Fruit fly (Drosophila melanogaster): ENCODE measurements around the gene CG4619.

Gene CG4619

DNA sequence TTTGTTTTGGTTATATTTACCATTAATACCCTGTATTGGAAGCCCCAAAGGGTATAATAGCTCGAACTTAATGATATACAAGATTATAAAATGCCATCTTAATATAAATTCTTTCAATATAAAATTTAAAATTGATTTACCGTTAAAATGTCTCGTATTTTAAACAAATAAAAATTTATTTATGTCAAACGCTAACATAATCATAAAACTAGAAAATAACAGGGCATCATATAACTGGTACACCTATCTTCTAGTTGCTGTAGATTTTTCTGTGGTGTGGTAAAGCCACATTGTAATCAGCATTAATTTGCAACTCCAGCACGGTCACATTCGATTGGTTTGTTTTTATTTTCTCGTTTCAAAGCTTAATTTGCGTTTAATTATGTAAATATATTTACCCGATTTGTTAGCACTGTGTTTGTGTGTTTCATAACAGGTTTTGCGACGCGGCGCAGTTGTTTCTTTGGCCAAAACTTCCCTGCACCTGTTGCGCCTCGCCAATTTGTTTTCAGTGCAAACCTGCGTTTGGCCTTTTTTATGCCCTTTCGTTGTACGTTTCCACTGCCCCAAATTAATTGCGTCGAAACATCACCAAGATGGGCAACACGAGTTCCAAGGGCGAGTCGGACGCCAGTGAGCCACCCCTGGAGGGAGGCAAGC is 18.5 kb downstream of the CG4619 start, which contains the start of the genes CG4658 and CG5846 (continued):
- TF ChIP-seq sc (optimal IDR thresholded peaks at IDR 0.05) (no peak), sc (GFP tag; optimal IDR thresholded peaks at IDR 0.05) (peak; percentile 82), hkb (optimal IDR thresholded peaks at IDR 0.05) (no peak), hkb (GFP tag; IDR thresholded peaks at IDR 0.05) (peak; percentile 96), sim (GFP tag; IDR thresholded peaks at IDR 0.05) (peak; percentile 93), CG16815 (GFP tag; optimal IDR thresholded peaks at IDR 0.05) (peak; percentile 90), Dip3 (GFP tag; optimal IDR thresholded peaks at IDR 0.05) (peak; percentile 78), stc (GFP tag; IDR thresholded peaks at IDR 0.05) (peak; percentile 98), shn (GFP tag; optimal IDR thresholded peaks at IDR 0.05) (peak; percentile 79), CG17186 (GFP tag; optimal IDR thresholded peaks at IDR 0.05) (peak; percentile 65), CG17359 (tag; optimal IDR thresholded peaks at IDR 0.05) (peak; percentile 96), CG18476 (GFP tag; optimal IDR thresholded peaks at IDR 0.05) (peak; percentile 90), Hmr (GFP tag; optimal IDR thresholded peaks at IDR 0.05) (peak; percentile 93), CG7839 (tag; optimal IDR thresholded peaks at IDR 0.05) (peak; percentile 96), nau (GFP tag; optimal IDR thresholded peaks at IDR 0.05) (no peak), Lim3 (GFP tag; IDR thresholded peaks at IDR 0.05) (peak; percentile 61; the same call in 1 of the 2 replicates), CG6272 (GFP tag; IDR thresholded peaks at IDR 0.05) (peak; percentile 93), CG13894 (tag; optimal IDR thresholded peaks at IDR 0.05) (peak; percentile 90), CG6813 (GFP tag; optimal IDR thresholded peaks at IDR 0.05) (peak; percentile 79), fd3F (GFP tag; optimal IDR thresholded peaks at IDR 0.05) (peak; percentile 92), CG12391 (tag; optimal IDR thresholded peaks at IDR 0.05) (peak; percentile 98), h (optimal IDR thresholded peaks at IDR 0.05) (no peak), CG2120 (GFP tag; optimal IDR thresholded peaks at IDR 0.05) (peak; percentile 95), croc (GFP tag; conservative IDR thresholded peaks at IDR 0.05) (peak; percentile 89), tgo (GFP tag; IDR thresholded peaks at IDR 0.05) (peak; percentile 98), CG6654 (GFP tag; optimal IDR thresholded peaks at IDR 0.05) (peak; percentile 45), hbn (GFP tag; IDR thresholded peaks at IDR 0.05; ENCODE audit: partially characterized antibody) (no peak), CG1792 (GFP tag; optimal IDR thresholded peaks at IDR 0.05) (peak; percentile 5), YL-1 (GFP tag; optimal IDR thresholded peaks at IDR 0.05) (peak; percentile 91), CG12219 (GFP tag; optimal IDR thresholded peaks at IDR 0.05) (peak; percentile 77), CG2889 (GFP tag; IDR thresholded peaks at IDR 0.05) (peak; percentile 89), CG6765 (GFP tag; optimal IDR thresholded peaks at IDR 0.05) (peak; percentile 63), CG14667 (GFP tag; IDR thresholded peaks at IDR 0.05) (peak; percentile 94), CG2875 (GFP tag; optimal IDR thresholded peaks at IDR 0.05) (peak; percentile 84), lmd (GFP tag; IDR thresholded peaks at IDR 0.05) (peak; percentile 95), crol (GFP tag; IDR thresholded peaks at IDR 0.05) (peak; percentile 39; the same call in 1 of the 2 replicates), lbe (GFP tag; optimal IDR thresholded peaks at IDR 0.05) (peak; percentile 74), Chrac-16 (GFP tag; optimal IDR thresholded peaks at IDR 0.05) (peak; percentile 96), CG31441 (GFP tag; IDR thresholded peaks at IDR 0.05) (peak; percentile 97), Atf-2 (GFP tag; optimal IDR thresholded peaks at IDR 0.05) (peak; percentile 75), CG4360 (GFP tag; IDR thresholded peaks at IDR 0.05) (peak; percentile 38; the same call in 1 of the 2 replicates), bbx (GFP tag; IDR thresholded peaks at IDR 0.05; ENCODE audit: partially characterized antibody) (peak; percentile 12; the same call in 1 of the 2 replicates), CG33557 (GFP tag; optimal IDR thresholded peaks at IDR 0.05) (peak; percentile 83), D19B (GFP tag; optimal IDR thresholded peaks at IDR 0.05) (peak; percentile 100), CG17385 (GFP tag; optimal IDR thresholded peaks at IDR 0.05) (peak; percentile 88), Atf3 (GFP tag; optimal IDR thresholded peaks at IDR 0.05) (peak; percentile 68), Poxn (GFP tag; IDR thresholded peaks at IDR 0.05) (peak; percentile 62), CG8281 (tag; optimal IDR thresholded peaks at IDR 0.05) (peak; percentile 74), CG12769 (tag; optimal IDR thresholded peaks at IDR 0.05) (no peak), CG34224 (GFP tag; IDR thresholded peaks at IDR 0.05; ENCODE audit: partially characterized antibody) (no peak)
